Worm (Caenorhabditis elegans) whole organism, L1 larva: Measurements from ENCODE around the gene T10C6.15.

ENCODE experiments used
- F16B12.6 ChIP-seq: fragments of 150-350 bp; optimal IDR thresholded peaks from 2 replicates; lab custom pipeline; 2014; ENCODE audit warnings: missing biosample characterization, missing genetic modification characterization
- Y116A8C.19 ChIP-seq: sonication (generic microtip); optimal IDR thresholded peaks from 2 replicates; lab custom pipeline; 2016; ENCODE audit warnings: missing compliant biosample characterization, missing genetic modification characterization, borderline replicate concordance
- aha-1 ChIP-seq: fragments of 150-350 bp; optimal IDR thresholded peaks from 2 replicates; lab custom pipeline; 2014; ENCODE audit warnings: missing biosample characterization, missing genetic modification characterization
- alr-1 ChIP-seq: fragments of 200-800 bp; sonication (Bioruptor generic); optimal IDR thresholded peaks from 2 replicates; lab custom pipeline; 2018; ENCODE audit warnings: borderline replicate concordance, mild to moderate bottlenecking, missing genetic modification characterization, missing compliant biosample characterization
- ama-1 ChIP-seq: fragments of 150-350 bp; optimal IDR thresholded peaks from 2 replicates; lab custom pipeline; 2014
- blmp-1 ChIP-seq: fragments of 150-350 bp; optimal IDR thresholded peaks from 2 replicates; lab custom pipeline; 2014; ENCODE audit warnings: missing biosample characterization, missing genetic modification characterization
- ceh-8 ChIP-seq: fragments of 200-800 bp; sonication (Bioruptor generic); optimal IDR thresholded peaks from 2 replicates; lab custom pipeline; 2018; ENCODE audit warnings: mild to moderate bottlenecking, missing genetic modification characterization, moderate library complexity, missing compliant biosample characterization
- ceh-82 ChIP-seq, 3 experiments: fragments of 150-350 bp in 1 of 3; sonication (generic microtip) in 2 of 3; optimal IDR thresholded peaks; 2 replicates each; lab custom pipeline; 2014 to 2017; ENCODE audit warnings: missing biosample characterization in 3 of 3, missing genetic modification characterization in 3 of 3
- ceh-90 ChIP-seq: sonication (generic microtip); optimal IDR thresholded peaks from 2 replicates; lab custom pipeline; 2016; ENCODE audit warnings: missing genetic modification characterization, missing compliant biosample characterization
- dpl-1 ChIP-seq, 3 experiments: fragments of 150-350 bp in 2 of 3; sonication (generic microtip) in 1 of 3; optimal IDR thresholded peaks; 2 replicates each; lab custom pipeline; 2014 to 2017; ENCODE audit warnings: missing biosample characterization in 3 of 3, missing genetic modification characterization in 3 of 3, missing genetic modification reagents in 3 of 3
- dsc-1 ChIP-seq: sonication (generic microtip); optimal IDR thresholded peaks from 2 replicates; lab custom pipeline; 2016; ENCODE audit warnings: mild to moderate bottlenecking, missing genetic modification characterization, missing compliant biosample characterization
- efl-1 ChIP-seq, 4 experiments: fragments of 150-350 bp; optimal IDR thresholded peaks in 3 of 4; peaks in 1 of 4; 1 replicate in 1 of 4; 2 replicates in 3 of 4; lab custom pipeline; 2014; ENCODE audit warnings: missing biosample characterization in 2 of 4, missing genetic modification characterization in 2 of 4, missing genetic modification reagents in 2 of 4
- egl-13 ChIP-seq: sonication (generic microtip); optimal IDR thresholded peaks from 2 replicates; lab custom pipeline; 2016; ENCODE audit warnings: missing genotype, missing genetic modification reagents, missing genetic modification characterization, missing compliant biosample characterization
- egl-27 ChIP-seq, 2 experiments: fragments of 150-350 bp in 1 of 2; sonication (generic microtip); optimal IDR thresholded peaks; 3 replicates each; lab custom pipeline; 2017 to 2018; ENCODE audit warnings: missing biosample characterization in 2 of 2, missing genetic modification characterization in 2 of 2, missing genetic modification reagents in 2 of 2
- elt-2 ChIP-seq: sonication (generic microtip); optimal IDR thresholded peaks from 2 replicates; lab custom pipeline; 2016; ENCODE audit warnings: missing genetic modification characterization, mild to moderate bottlenecking, inconsistent platforms, missing compliant biosample characterization, missing genetic modification reagents
- fkh-10 ChIP-seq: sonication (generic microtip); optimal IDR thresholded peaks from 2 replicates; lab custom pipeline; 2017; ENCODE audit warnings: missing biosample characterization, missing genetic modification reagents, missing genetic modification characterization
- grh-1 ChIP-seq: fragments of 200-800 bp; sonication (Bioruptor generic); IDR thresholded peaks from 2 replicates; pipeline ENCODE4 v1.3.6; 2022; ENCODE audit warnings: missing genetic modification reagents, missing genetic modification characterization, missing compliant biosample characterization
- hlh-17 ChIP-seq: fragments of 200-800 bp; sonication (Bioruptor generic); optimal IDR thresholded peaks from 2 replicates; lab custom pipeline; 2018; ENCODE audit warnings: missing genetic modification characterization, mild to moderate bottlenecking, missing compliant biosample characterization, moderate library complexity, borderline replicate concordance
- hpl-2 ChIP-seq: fragments of 150-350 bp; optimal IDR thresholded peaks from 2 replicates; lab custom pipeline; 2014; ENCODE audit warnings: missing biosample characterization, missing genetic modification reagents, missing genetic modification characterization
- irx-1 ChIP-seq: sonication (generic microtip); optimal IDR thresholded peaks from 2 replicates; lab custom pipeline; 2016; ENCODE audit warnings: missing genetic modification characterization, missing compliant biosample characterization
- isw-1 ChIP-seq: fragments of 200-800 bp; sonication (Bioruptor generic); IDR thresholded peaks from 2 replicates; pipeline ENCODE4 v1.3.6; 2022; ENCODE audit warnings: missing genetic modification characterization, missing compliant biosample characterization
- jun-1 ChIP-seq: fragments of 150-350 bp; optimal IDR thresholded peaks from 2 replicates; lab custom pipeline; 2014; ENCODE audit warnings: missing biosample characterization, missing genetic modification reagents, missing genetic modification characterization
- lin-13 ChIP-seq: fragments of 150-350 bp; optimal IDR thresholded peaks from 2 replicates; lab custom pipeline; 2014; ENCODE audit warnings: missing biosample characterization, missing genetic modification reagents, missing genetic modification characterization
- lin-14 ChIP-seq: fragments of 200-800 bp; sonication (Bioruptor generic); optimal IDR thresholded peaks from 2 replicates; lab custom pipeline; 2018; ENCODE audit warnings: mild to moderate bottlenecking, missing genetic modification characterization, moderate library complexity, missing compliant biosample characterization
- lin-35 ChIP-seq, 2 experiments: fragments of 150-350 bp; optimal IDR thresholded peaks; 2 replicates each; lab custom pipeline; 2014; ENCODE audit warnings: missing biosample characterization in 2 of 2, missing genetic modification characterization in 2 of 2, missing genetic modification reagents in 2 of 2
- lin-39 ChIP-seq: fragments of 150-350 bp; optimal IDR thresholded peaks from 2 replicates; lab custom pipeline; 2014; ENCODE audit warnings: missing biosample characterization, missing genetic modification reagents, missing genetic modification characterization
- lir-3 ChIP-seq: sonication (generic microtip); optimal IDR thresholded peaks from 2 replicates; lab custom pipeline; 2016; ENCODE audit warnings: mild to moderate bottlenecking, missing genetic modification characterization, moderate library complexity, missing compliant biosample characterization; ENCODE audit not compliant: poor library complexity
- lsy-2 ChIP-seq, 2 experiments: fragments of 150-350 bp; optimal IDR thresholded peaks; 2 replicates each; lab custom pipeline; 2014; ENCODE audit warnings: missing biosample characterization in 2 of 2, missing genetic modification characterization in 2 of 2
- mdl-1 ChIP-seq, 2 experiments: fragments of 150-350 bp; optimal IDR thresholded peaks; 2 replicates each; lab custom pipeline; 2014 to 2017; ENCODE audit warnings: missing biosample characterization in 2 of 2, missing genetic modification characterization in 2 of 2, inconsistent platforms in 1 of 2
- nhr-19 ChIP-seq: fragments of 200-800 bp; sonication (Bioruptor generic); conservative IDR thresholded peaks from 2 replicates; pipeline ENCODE4 v1.3.6; 2022; ENCODE audit warnings: missing genetic modification characterization, missing compliant biosample characterization
- nhr-71 ChIP-seq: sonication (generic microtip); optimal IDR thresholded peaks from 2 replicates; lab custom pipeline; 2016; ENCODE audit warnings: mild to moderate bottlenecking, missing genetic modification characterization, moderate library complexity, missing compliant biosample characterization
- nhr-84 ChIP-seq: sonication (generic microtip); optimal IDR thresholded peaks from 2 replicates; lab custom pipeline; 2017; ENCODE audit warnings: missing biosample characterization, missing genetic modification characterization
- nhr-85 ChIP-seq: sonication (generic microtip); peaks from one replicate; lab custom pipeline; 2016; ENCODE audit warnings: missing genetic modification characterization, inconsistent platforms, missing compliant biosample characterization
- pag-3 ChIP-seq: sonication (generic microtip); optimal IDR thresholded peaks from 2 replicates; lab custom pipeline; 2017; ENCODE audit warnings: missing genetic modification characterization, mild to moderate bottlenecking, missing compliant biosample characterization, antibody characterized with exemption, borderline replicate concordance; ENCODE audit not compliant: insufficient read depth
- rnt-1 ChIP-seq: sonication (generic microtip); optimal IDR thresholded peaks from 2 replicates; lab custom pipeline; 2016; ENCODE audit warnings: mild to moderate bottlenecking, missing genetic modification characterization, moderate library complexity, missing compliant biosample characterization
- snpc-4 ChIP-seq: fragments of 150-350 bp; optimal IDR thresholded peaks from 2 replicates; lab custom pipeline; 2014; ENCODE audit warnings: missing biosample characterization, missing genetic modification characterization
- sup-37 ChIP-seq: fragments of 200-800 bp; sonication (Bioruptor generic); optimal IDR thresholded peaks from 2 replicates; lab custom pipeline; 2018; ENCODE audit warnings: mild to moderate bottlenecking, missing genetic modification characterization, missing compliant biosample characterization
- swsn-7 ChIP-seq: sonication (generic microtip); optimal IDR thresholded peaks from 2 replicates; lab custom pipeline; 2016; ENCODE audit warnings: missing genetic modification characterization, missing compliant biosample characterization
- unc-98 ChIP-seq: fragments of 200-800 bp; sonication (Bioruptor generic); IDR thresholded peaks from 2 replicates; pipeline ENCODE4 v1.3.6; 2022; ENCODE audit warnings: missing genetic modification characterization, missing compliant biosample characterization
- zip-4 ChIP-seq: fragments of 200-800 bp; sonication (Bioruptor generic); optimal IDR thresholded peaks from 2 replicates; lab custom pipeline; 2018; ENCODE audit warnings: mild to moderate bottlenecking, missing genetic modification characterization, moderate library complexity, missing compliant biosample characterization

T10C6.15 gene

ce11 chrV:16047508-16047907 lies 1.8 kb upstream of the T10C6.15 start, which contains the start of gene str-198:
Gene str-198, plus strand, starts transcription at chrV:16047808.
- TF ChIP-seq ama-1 (no peak), F16B12.6 (tag; lab: Kevin White, UChicago) (no peak), alr-1 (tag; lab: Kevin White, UChicago) (no peak), dpl-1 (GFP tag; optimal IDR thresholded peaks at IDR 0.05; lab: Kevin White, UChicago) (no peak), lir-3 (no peak), jun-1 (tag; lab: Kevin White, UChicago) (no peak), hpl-2 (GFP tag; lab: Kevin White, UChicago) (no peak), rnt-1 (tag; lab: Kevin White, UChicago) (no peak), lin-35 (GFP tag; optimal IDR thresholded peaks at IDR 0.05; lab: Kevin White, UChicago) (no peak), ceh-8 (no peak), snpc-4 (tag; lab: Kevin White, UChicago) (no peak), fkh-10 (GFP tag; lab: Kevin White, UChicago) (no peak), zip-4 (GFP tag; lab: Kevin White, UChicago) (no peak)
- TF ChIP-seq, all 84 proteins: peak for 0

- no peak for TF ChIP-seq mdl-1 (tag; optimal IDR thresholded peaks at IDR 0.05; lab: Kevin White, UChicago)
- no peak for TF ChIP-seq snpc-4 (tag; lab: Kevin White, UChicago)
- TF ChIP-seq Y116A8C.19 (tag; lab: Kevin White, UChicago) = no peak
- TF ChIP-seq egl-27 (tag; optimal IDR thresholded peaks at IDR 0.05; lab: Kevin White, UChicago) = no peak
These were observed 1.3 kb upstream of the T10C6.15 start for ce11 chrV:16047052-16047451.

DNA sequence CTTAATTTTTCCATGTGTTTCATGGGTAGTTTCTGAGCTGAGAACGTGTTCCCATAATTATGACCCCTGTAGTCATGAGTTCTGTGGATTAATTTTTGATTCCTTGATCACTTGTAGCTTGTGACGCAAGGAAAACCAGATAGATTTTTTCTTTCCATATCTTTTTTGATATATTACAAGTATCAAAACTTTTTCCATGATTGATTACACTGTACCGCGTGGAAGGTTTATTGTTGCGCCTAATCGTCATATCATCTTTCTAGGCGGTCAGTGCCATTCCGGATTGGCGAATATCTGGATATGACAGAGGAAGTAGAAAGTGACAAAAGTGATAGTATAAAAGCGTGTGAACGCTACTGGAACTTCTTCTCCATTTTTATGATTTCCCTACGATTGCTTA lies 833 bp upstream of the T10C6.15 start, which contains the start of gene ZK285.2:
Gene ZK285.2 (plus strand): TSS at position 301 of the 400 bp plus-strand sequence.
- TF ChIP-seq ceh-82 (tag; optimal IDR thresholded peaks at IDR 0.05; lab: Kevin White, UChicago) (no peak), nhr-85 (no peak), efl-1 (optimal IDR thresholded peaks at IDR 0.05; lab: Kevin White, UChicago) (no peak), efl-1 (GFP tag; optimal IDR thresholded peaks at IDR 0.05 in 1 of 2; lab: Kevin White, UChicago) (peak in 1 of 2 experiments; percentile 16), nhr-19 (GFP tag; lab: Robert Waterston, UW) (no peak), ceh-8 (no peak), jun-1 (tag; lab: Kevin White, UChicago) (no peak), hlh-17 (GFP tag; lab: Kevin White, UChicago) (no peak), F16B12.6 (tag; lab: Kevin White, UChicago) (no peak), irx-1 (tag; lab: Kevin White, UChicago) (no peak), unc-98 (GFP tag; lab: Robert Waterston, UW) (no peak), swsn-7 (no peak), lin-39 (tag; lab: Kevin White, UChicago) (no peak), dpl-1 (GFP tag; optimal IDR thresholded peaks at IDR 0.05; lab: Kevin White, UChicago) (no peak), blmp-1 (peak; percentile 31), lin-14 (GFP tag; lab: Kevin White, UChicago) (no peak), egl-13 (tag; lab: Kevin White, UChicago) (no peak), grh-1 (GFP tag; lab: Robert Waterston, UW) (no peak)
- TF ChIP-seq, all 84 proteins: peak for 2

DNA sequence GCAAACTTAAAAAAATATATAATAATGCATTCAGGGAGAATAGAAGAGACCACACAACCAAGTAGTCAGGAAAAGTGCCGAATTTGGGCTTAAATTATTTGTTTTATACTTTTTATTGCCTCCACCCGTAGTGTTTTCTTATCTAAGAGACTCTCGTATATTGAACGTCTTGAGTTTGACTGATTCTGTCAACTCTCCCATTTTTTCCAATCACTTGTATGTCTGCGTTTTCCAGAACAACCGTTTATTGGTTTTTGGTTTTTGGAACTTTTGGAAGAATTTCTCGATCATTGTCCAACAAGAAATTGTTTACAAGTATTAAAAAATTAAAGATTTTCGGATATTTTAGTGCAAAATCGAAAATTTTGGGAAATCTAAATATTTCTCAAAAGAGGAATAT lies 2.1 kb downstream of the T10C6.15 start:
- TF ChIP-seq nhr-71 (tag; lab: Kevin White, UChicago) = peak; percentile 5
- no peak for TF ChIP-seq ceh-90 (tag; lab: Kevin White, UChicago)
- TF ChIP-seq elt-2 (tag; lab: Kevin White, UChicago) = peak; percentile 50

- TF ChIP-seq pag-3 (tag; lab: Kevin White, UChicago) (no peak), lin-35 (GFP tag; optimal IDR thresholded peaks at IDR 0.05; lab: Kevin White, UChicago) (no peak), isw-1 (GFP tag; lab: Robert Waterston, UW) (no peak), aha-1 (no peak), mdl-1 (tag; optimal IDR thresholded peaks at IDR 0.05; lab: Kevin White, UChicago) (no peak), nhr-84 (tag; lab: Kevin White, UChicago) (no peak), lin-13 (GFP tag; lab: Kevin White, UChicago) (no peak), dsc-1 (tag; lab: Kevin White, UChicago) (no peak), lsy-2 (tag; optimal IDR thresholded peaks at IDR 0.05; lab: Kevin White, UChicago) (no peak), sup-37 (GFP tag; lab: Kevin White, UChicago) (no peak)
These were observed 3.1 kb downstream of the T10C6.15 start for ce11 chrV:16042743-16043014.
